Worm (Caenorhabditis elegans) whole organism, young adult: ENCODE data around the gene K10F12.7.

ENCODE experiments used
- B0336.3 ChIP-seq: fragments of 200-800 bp; sonication (Bioruptor generic); IDR thresholded peaks from 2 replicates; pipeline ENCODE4 v1.3.6; 2022; ENCODE audit warnings: missing genetic modification characterization, missing compliant biosample characterization
- F39B2.1 ChIP-seq: fragments of 200-800 bp; sonication (Bioruptor generic); IDR thresholded peaks from 2 replicates; pipeline ENCODE4 v1.3.6; 2022; ENCODE audit warnings: missing genetic modification reagents, missing genetic modification characterization, missing compliant biosample characterization
- F57A8.1 ChIP-seq: fragments of 200-800 bp; sonication (Bioruptor generic); optimal IDR thresholded peaks from 2 replicates; lab custom pipeline; 2018; ENCODE audit warnings: mild to moderate bottlenecking, missing genetic modification characterization, moderate library complexity, missing compliant biosample characterization
- T07F8.4 ChIP-seq: sonication (generic microtip); optimal IDR thresholded peaks from 2 replicates; lab custom pipeline; 2016; ENCODE audit warnings: mild to moderate bottlenecking, missing genetic modification characterization, moderate library complexity, missing compliant biosample characterization
- ama-1 ChIP-seq, 3 experiments: fragments of 150-350 bp in 1 of 3; sonication (generic microtip) in 2 of 3; optimal IDR thresholded peaks; 2 replicates each; lab custom pipeline; 2014 to 2018; ENCODE audit warnings: missing biosample characterization in 2 of 3, missing genetic modification characterization in 2 of 3, missing genetic modification reagents in 2 of 3
- ceh-27 ChIP-seq: fragments of 200-800 bp; sonication (Bioruptor generic); optimal IDR thresholded peaks from 2 replicates; lab custom pipeline; 2018; ENCODE audit warnings: mild to moderate bottlenecking, missing genetic modification characterization, moderate library complexity, missing compliant biosample characterization
- egrh-3 ChIP-seq: fragments of 200-800 bp; sonication (Bioruptor generic); IDR thresholded peaks from 2 replicates; pipeline ENCODE4 v1.3.6; 2022; ENCODE audit warnings: missing genetic modification reagents, missing genetic modification characterization, missing compliant biosample characterization
- ets-4 ChIP-seq: fragments of 200-800 bp; sonication (Bioruptor generic); optimal IDR thresholded peaks from 2 replicates; lab custom pipeline; 2018; ENCODE audit warnings: mild to moderate bottlenecking, missing genetic modification characterization, missing compliant biosample characterization
- pbrm-1 ChIP-seq: fragments of 200-800 bp; sonication (Bioruptor generic); IDR thresholded peaks from 2 replicates; pipeline ENCODE4 v1.3.6; 2022; ENCODE audit warnings: missing genetic modification reagents, missing genetic modification characterization, missing compliant biosample characterization
- sptf-2 ChIP-seq: fragments of 200-800 bp; sonication (Bioruptor generic); optimal IDR thresholded peaks from 2 replicates; lab custom pipeline; 2018; ENCODE audit warnings: mild to moderate bottlenecking, missing genetic modification characterization, missing compliant biosample characterization

ce11 chrIII:422553-422952, 40.2 kb upstream of the K10F12.7 start:
- no peak for TF ChIP-seq B0336.3 (GFP tag; lab: Robert Waterston, UW)
- TF ChIP-seq ama-1 (optimal IDR thresholded peaks at IDR 0.05; lab: Kevin White, UChicago), result no peak
- TF ChIP-seq ama-1 (GFP tag; optimal IDR thresholded peaks at IDR 0.05; lab: Kevin White, UChicago), result no peak
- no peak for TF ChIP-seq F39B2.1 (GFP tag; lab: Robert Waterston, UW)
- no peak for TF ChIP-seq T07F8.4 (tag; lab: Kevin White, UChicago)
- TF ChIP-seq F57A8.1 (GFP tag; lab: Kevin White, UChicago), result no peak
- no peak for TF ChIP-seq egrh-3
- no peak for TF ChIP-seq pbrm-1
- no peak for TF ChIP-seq ets-4 (GFP tag; lab: Kevin White, UChicago)
- TF ChIP-seq sptf-2 (GFP tag; lab: Kevin White, UChicago), result no peak
- TF ChIP-seq ceh-27 (GFP tag; lab: Kevin White, UChicago), result no peak
